Fruit fly (Drosophila melanogaster) whole organism, embryonic: ENCODE measurements around the gene CG11379.
A peak's percentile ranks its signal among the peaks of the same experiment; 100 is the strongest.

Experiments
- Awh ChIP-seq: fragments of 200-800 bp; sonication (Bioruptor generic); IDR thresholded peaks from 2 replicates; pipeline ENCODE4, ENCODE4 v1.3.6; 2022; ENCODE audit warnings: missing biosample characterization, missing genetic modification characterization
- B-H2 ChIP-seq: fragments of 200-800 bp; sonication (Bioruptor generic); optimal IDR thresholded peaks from 2 replicates; lab custom pipeline; 2018; ENCODE audit warnings: missing biosample characterization, mild to moderate bottlenecking, missing genetic modification characterization
- BEAF-32 ChIP-seq: fragments of 200-800 bp; sonication (Bioruptor generic); optimal IDR thresholded peaks from 3 replicates; lab custom pipeline; 2017; ENCODE audit warnings: missing biosample characterization, missing genetic modification characterization, mild to moderate bottlenecking, moderate library complexity, missing genetic modification reagents
- CG1024 ChIP-seq: fragments of 200-800 bp; sonication (Bioruptor generic); IDR thresholded peaks from 2 replicates; pipeline ENCODE4 v1.3.6; 2022; ENCODE audit warnings: missing biosample characterization, missing genetic modification characterization
- CG12104 ChIP-seq: fragments of 200-800 bp; sonication (Bioruptor generic); optimal IDR thresholded peaks from 3 replicates; lab custom pipeline; 2016; ENCODE audit warnings: missing biosample characterization, missing genetic modification characterization
- CG12299 ChIP-seq: fragments of 200-800 bp; sonication (Bioruptor generic); optimal IDR thresholded peaks from 2 replicates; lab custom pipeline; 2018; ENCODE audit warnings: missing biosample characterization, mild to moderate bottlenecking, missing genetic modification characterization
- CG1233 ChIP-seq: fragments of 200-800 bp; sonication (Bioruptor generic); optimal IDR thresholded peaks from 4 replicates; lab custom pipeline; 2018; ENCODE audit warnings: missing biosample characterization, mild to moderate bottlenecking, missing genetic modification characterization
- CG15601 ChIP-seq: fragments of 200-800 bp; sonication (Bioruptor generic); optimal IDR thresholded peaks from 3 replicates; lab custom pipeline; 2019; ENCODE audit warnings: missing biosample characterization, mild to moderate bottlenecking, missing genetic modification characterization, moderate library complexity
- CG18011 ChIP-seq: fragments of 200-800 bp; sonication (Bioruptor generic); optimal IDR thresholded peaks from 2 replicates; lab custom pipeline; 2017; ENCODE audit warnings: missing biosample characterization, missing genetic modification characterization, mild to moderate bottlenecking, moderate library complexity, missing genotype
- CG2120 ChIP-seq: fragments of 200-800 bp; sonication (Bioruptor generic); optimal IDR thresholded peaks from 3 replicates; lab custom pipeline; 2016; ENCODE audit warnings: missing biosample characterization, missing genetic modification characterization
- CG2199 ChIP-seq: fragments of 200-800 bp; sonication (Bioruptor generic); IDR thresholded peaks from 3 replicates; pipeline ENCODE4 v1.3.6; 2022; ENCODE audit warnings: missing biosample characterization, missing genetic modification characterization
- CG2875 ChIP-seq: fragments of 200-800 bp; sonication (Bioruptor generic); optimal IDR thresholded peaks from 2 replicates; lab custom pipeline; 2017; ENCODE audit warnings: missing biosample characterization, mild to moderate bottlenecking, missing genetic modification characterization, missing genetic modification reagents
- CG32767 ChIP-seq: fragments of 200-800 bp; sonication (Bioruptor generic); IDR thresholded peaks from 2 replicates; pipeline ENCODE4 v1.3.6; 2022; ENCODE audit warnings: missing biosample characterization, missing genetic modification characterization
- CG33557 ChIP-seq: fragments of 200-800 bp; sonication (Bioruptor generic); optimal IDR thresholded peaks from 2 replicates; lab custom pipeline; 2019; ENCODE audit warnings: missing biosample characterization, mild to moderate bottlenecking, missing genetic modification characterization, moderate library complexity
- CG4328 ChIP-seq: fragments of 200-800 bp; sonication (Bioruptor generic); optimal IDR thresholded peaks from 3 replicates; lab custom pipeline; 2017; ENCODE audit warnings: missing biosample characterization, missing genetic modification reagents, missing genetic modification characterization
- CG4617 ChIP-seq: fragments of 200-800 bp; sonication (Bioruptor generic); optimal IDR thresholded peaks from 3 replicates; lab custom pipeline; 2016; ENCODE audit warnings: missing biosample characterization, missing genetic modification characterization, borderline replicate concordance
- CG6854 ChIP-seq: fragments of 200-800 bp; sonication (Bioruptor generic); optimal IDR thresholded peaks from 3 replicates; lab custom pipeline; 2017; ENCODE audit warnings: missing biosample characterization, mild to moderate bottlenecking, missing genetic modification characterization
- CG7987 ChIP-seq: fragments of 200-800 bp; sonication (Bioruptor generic); optimal IDR thresholded peaks from 2 replicates; lab custom pipeline; 2018; ENCODE audit warnings: missing biosample characterization, mild to moderate bottlenecking, missing genetic modification characterization, moderate library complexity
- CG8765 ChIP-seq: fragments of 200-800 bp; sonication (Bioruptor generic); IDR thresholded peaks from 2 replicates; pipeline ENCODE4 v1.3.6; 2022; ENCODE audit warnings: missing biosample characterization, missing genetic modification characterization
- CG9876 ChIP-seq: fragments of 200-800 bp; sonication (Bioruptor generic); optimal IDR thresholded peaks from 2 replicates; lab custom pipeline; 2016; ENCODE audit warnings: missing biosample characterization, missing genetic modification characterization
- Dref ChIP-seq: fragments of 200-800 bp; sonication (Bioruptor generic); IDR thresholded peaks from 2 replicates; pipeline ENCODE4 v1.3.6; 2022; ENCODE audit warnings: missing biosample characterization, missing genetic modification characterization
- HLHmδ ChIP-seq: fragments of 200-800 bp; sonication (Bioruptor generic); optimal IDR thresholded peaks from 2 replicates; lab custom pipeline; 2018; ENCODE audit warnings: missing biosample characterization, mild to moderate bottlenecking, missing genetic modification characterization, moderate library complexity
- Hmx ChIP-seq: fragments of 200-800 bp; sonication (Bioruptor generic); optimal IDR thresholded peaks from 2 replicates; lab custom pipeline; 2016; ENCODE audit warnings: missing biosample characterization, missing genetic modification characterization
- Hr3 ChIP-seq: fragments of 200-800 bp; sonication (Bioruptor generic); optimal IDR thresholded peaks from 3 replicates; lab custom pipeline; 2016; ENCODE audit warnings: missing biosample characterization, missing genetic modification characterization
- Myb ChIP-seq: fragments of 200-800 bp; sonication (Bioruptor generic); optimal IDR thresholded peaks from 2 replicates; lab custom pipeline; 2016; ENCODE audit warnings: missing biosample characterization, missing genetic modification characterization
- Opbp ChIP-seq: fragments of 200-800 bp; sonication (Bioruptor generic); IDR thresholded peaks from 3 replicates; pipeline ENCODE4 v1.3.6; 2022; ENCODE audit warnings: missing biosample characterization, missing genetic modification characterization; ENCODE audit not compliant: partially characterized antibody
- Rx ChIP-seq: fragments of 200-800 bp; sonication (Bioruptor generic); IDR thresholded peaks from 2 replicates; pipeline ENCODE4 v1.3.6; 2022; ENCODE audit warnings: missing biosample characterization, missing genetic modification characterization
- Ssrp ChIP-seq: fragments of 200-800 bp; sonication (Bioruptor generic); optimal IDR thresholded peaks from 2 replicates; lab custom pipeline; 2018; ENCODE audit warnings: missing biosample characterization, mild to moderate bottlenecking, missing genetic modification characterization, moderate library complexity
- Trl ChIP-seq, 3 experiments: fragments of >200 bp in 2 of 3; fragments of 200-800 bp in 1 of 3; sonication (Bioruptor generic) in 1 of 3; optimal IDR thresholded peaks; 2 replicates in 1 of 3; 3 replicates in 2 of 3; lab custom pipeline; 2016 to 2017; ENCODE audit warnings: missing biosample characterization in 1 of 3, missing genetic modification characterization in 1 of 3
- Usf ChIP-seq: fragments of 200-800 bp; sonication (Bioruptor generic); optimal IDR thresholded peaks from 2 replicates; lab custom pipeline; 2017; ENCODE audit warnings: missing genotype, missing biosample characterization, missing genetic modification characterization
- Xbp1 ChIP-seq: fragments of 200-800 bp; sonication (Bioruptor generic); optimal IDR thresholded peaks from 3 replicates; lab custom pipeline; 2016; ENCODE audit warnings: missing biosample characterization, mild to moderate bottlenecking, missing genetic modification characterization
- abd-A ChIP-seq: fragments of 200-800 bp; sonication (Bioruptor generic); optimal IDR thresholded peaks from 3 replicates; lab custom pipeline; 2019; ENCODE audit warnings: missing biosample characterization, mild to moderate bottlenecking, missing genetic modification characterization, moderate library complexity
- bab2 ChIP-seq: fragments of 200-800 bp; sonication (Bioruptor generic); optimal IDR thresholded peaks from 2 replicates; lab custom pipeline; 2016; ENCODE audit warnings: missing biosample characterization, missing genetic modification characterization
- bbx ChIP-seq: fragments of 200-800 bp; sonication (Bioruptor generic); IDR thresholded peaks from 2 replicates; pipeline ENCODE4 v1.3.6; 2022; ENCODE audit warnings: missing biosample characterization, missing genetic modification characterization; ENCODE audit not compliant: partially characterized antibody
- dan ChIP-seq: fragments of 200-800 bp; sonication (Bioruptor generic); IDR thresholded peaks from 2 replicates; pipeline ENCODE4 v1.3.6; 2022; ENCODE audit warnings: missing biosample characterization, missing genetic modification characterization
- disco-r ChIP-seq: fragments of 200-800 bp; sonication (Bioruptor generic); optimal IDR thresholded peaks from 2 replicates; lab custom pipeline; 2016; ENCODE audit warnings: missing biosample characterization, missing genetic modification characterization
- dm ChIP-seq: fragments of 200-800 bp; sonication (Bioruptor generic); optimal IDR thresholded peaks from 3 replicates; lab custom pipeline; 2016; ENCODE audit warnings: missing biosample characterization, missing genetic modification characterization
- fd3F ChIP-seq: fragments of 200-800 bp; sonication (Bioruptor generic); optimal IDR thresholded peaks from 2 replicates; lab custom pipeline; 2018; ENCODE audit warnings: missing biosample characterization, mild to moderate bottlenecking, missing genetic modification characterization, moderate library complexity
- gce ChIP-seq: fragments of 200-800 bp; sonication (Bioruptor generic); IDR thresholded peaks from 3 replicates; pipeline ENCODE4 v1.3.6; 2022; ENCODE audit warnings: missing biosample characterization, missing genetic modification characterization
- hkb ChIP-seq, 2 experiments: fragments of 200-800 bp in 1 of 2; fragments of >200 bp in 1 of 2; sonication (Bioruptor generic) in 1 of 2; IDR thresholded peaks in 1 of 2; optimal IDR thresholded peaks in 1 of 2; 2 replicates each; pipeline versions ENCODE4 v1.3.6 to Lab custom; 2017 to 2022; ENCODE audit warnings: missing biosample characterization in 1 of 2, missing genetic modification characterization in 1 of 2
- nau ChIP-seq: fragments of 200-800 bp; sonication (Bioruptor generic); optimal IDR thresholded peaks from 3 replicates; lab custom pipeline; 2017; ENCODE audit warnings: missing biosample characterization, mild to moderate bottlenecking, missing genetic modification characterization, missing genetic modification reagents
- pum ChIP-seq: fragments of 200-800 bp; sonication (Bioruptor generic); optimal IDR thresholded peaks from 2 replicates; lab custom pipeline; 2016; ENCODE audit warnings: missing biosample characterization, missing genetic modification characterization
- salm ChIP-seq: fragments of 200-800 bp; sonication (Bioruptor generic); optimal IDR thresholded peaks from 2 replicates; lab custom pipeline; 2018; ENCODE audit warnings: missing biosample characterization, mild to moderate bottlenecking, missing genetic modification characterization
- sc ChIP-seq, 3 experiments: fragments of >200 bp in 2 of 3; fragments of 200-800 bp in 1 of 3; sonication (Bioruptor generic) in 1 of 3; optimal IDR thresholded peaks; 2 replicates in 2 of 3; 3 replicates in 1 of 3; lab custom pipeline; 2017; ENCODE audit warnings: mild to moderate bottlenecking in 1 of 3, missing biosample characterization in 1 of 3, missing genetic modification characterization in 1 of 3, missing genetic modification reagents in 1 of 3
- stwl ChIP-seq: fragments of 200-800 bp; sonication (Bioruptor generic); optimal IDR thresholded peaks from 3 replicates; lab custom pipeline; 2018; ENCODE audit warnings: missing biosample characterization, mild to moderate bottlenecking, missing genetic modification characterization, moderate library complexity
- tgo ChIP-seq: fragments of 200-800 bp; sonication (Bioruptor generic); IDR thresholded peaks from 3 replicates; pipeline ENCODE4 v1.3.6; 2022; ENCODE audit warnings: missing biosample characterization, missing genetic modification characterization
- tin ChIP-seq: fragments of 200-800 bp; sonication (Bioruptor generic); optimal IDR thresholded peaks from 3 replicates; lab custom pipeline; 2016; ENCODE audit warnings: missing biosample characterization, missing genetic modification characterization
- tx ChIP-seq: fragments of 200-800 bp; sonication (Bioruptor generic); optimal IDR thresholded peaks from 2 replicates; lab custom pipeline; 2016; ENCODE audit warnings: missing biosample characterization, missing genetic modification characterization
- unpg ChIP-seq: fragments of 200-800 bp; sonication (Bioruptor generic); optimal IDR thresholded peaks from 3 replicates; lab custom pipeline; 2018; ENCODE audit warnings: missing biosample characterization, mild to moderate bottlenecking, missing genetic modification characterization, moderate library complexity
- wek ChIP-seq: fragments of 200-800 bp; sonication (Bioruptor generic); optimal IDR thresholded peaks from 3 replicates; lab custom pipeline; 2018; ENCODE audit warnings: missing biosample characterization, mild to moderate bottlenecking, missing genetic modification characterization, moderate library complexity

CG11379 gene

dm6 chrX:1171018-1171417, 8.9 kb upstream of the CG11379 start (continued):
- TF ChIP-seq CG12104 (GFP tag; lab: Kevin White, UChicago) (peak; percentile 5), CG4328 (GFP tag; lab: Kevin White, UChicago) (peak; percentile 47), Usf (GFP tag; lab: Kevin White, UChicago) (peak; percentile 7), tgo (GFP tag; lab: Robert Waterston, UW) (peak; percentile 32; the same call in 2 of the 3 replicates), HLHmδ (no peak), dan (GFP tag; lab: Robert Waterston, UW) (no peak), Hmx (GFP tag; lab: Kevin White, UChicago) (no peak), stwl (tag; lab: Kevin White, UChicago) (no peak), Awh (GFP tag; lab: Robert Waterston, UW) (no peak), dm (GFP tag; lab: Kevin White, UChicago) (no peak), CG12299 (tag; lab: Kevin White, UChicago) (no peak), gce (GFP tag; lab: Robert Waterston, UW) (no peak), Xbp1 (GFP tag; lab: Kevin White, UChicago) (no peak), sc (optimal IDR thresholded peaks at IDR 0.05; lab: Kevin White, UChicago) (no peak), sc (GFP tag; optimal IDR thresholded peaks at IDR 0.05; lab: Kevin White, UChicago) (no peak), bbx (GFP tag; lab: Robert Waterston, UW) (no peak), CG18011 (no peak), CG32767 (GFP tag; lab: Robert Waterston, UW) (no peak), hkb (optimal IDR thresholded peaks at IDR 0.05; lab: Kevin White, UChicago) (no peak), hkb (GFP tag; IDR thresholded peaks at IDR 0.05; lab: Robert Waterston, UW) (0 out of 2 replicates have a peak, but pooled peaks have one; percentile 40), Myb (no peak), Rx (GFP tag; lab: Robert Waterston, UW) (no peak), wek (GFP tag; lab: Kevin White, UChicago) (no peak), Ssrp (tag; lab: Kevin White, UChicago) (peak; percentile 1), CG2875 (GFP tag; lab: Kevin White, UChicago) (no peak), pum (GFP tag; lab: Kevin White, UChicago) (no peak), B-H2 (GFP tag; lab: Kevin White, UChicago) (no peak), abd-A (tag; lab: Kevin White, UChicago) (no peak), fd3F (GFP tag; lab: Kevin White, UChicago) (peak; percentile 41), nau (no peak), CG33557 (GFP tag; lab: Kevin White, UChicago) (no peak), Hr3 (GFP tag; lab: Kevin White, UChicago) (peak; percentile 28), Trl (optimal IDR thresholded peaks at IDR 0.05; lab: Kevin White, UChicago) (no peak), Trl (GFP tag; optimal IDR thresholded peaks at IDR 0.05; lab: Kevin White, UChicago) (peak; percentile 21), BEAF-32 (GFP tag; lab: Kevin White, UChicago) (no peak), CG2199 (no peak), tx (no peak), CG15601 (tag; lab: Kevin White, UChicago) (no peak), CG7987 (GFP tag; lab: Kevin White, UChicago) (no peak), unpg (GFP tag; lab: Kevin White, UChicago) (peak; percentile 35), CG9876 (GFP tag; lab: Kevin White, UChicago) (no peak), CG1024 (GFP tag; lab: Robert Waterston, UW) (no peak), Dref (no peak), CG2120 (peak; percentile 68), disco-r (no peak), CG4617 (GFP tag; lab: Kevin White, UChicago) (no peak), bab2 (GFP tag; lab: Kevin White, UChicago) (no peak), Opbp (no peak), salm (no peak), CG6854 (GFP tag; lab: Kevin White, UChicago) (peak; percentile 14), CG1233 (GFP tag; lab: Kevin White, UChicago) (peak; percentile 48), CG8765 (GFP tag; lab: Robert Waterston, UW) (no peak), tin (GFP tag; lab: Kevin White, UChicago) (no peak)
